Worm (Caenorhabditis elegans) whole organism, L4 larva: ENCODE measurements around the gene ptr-13.

Source experiments
- F49E8.2 ChIP-seq: sonication (generic microtip); optimal IDR thresholded peaks from 2 replicates; lab custom pipeline; 2016; ENCODE audit warnings: missing compliant biosample characterization, mild to moderate bottlenecking, missing genetic modification characterization, borderline replicate concordance
- ZK546.5 ChIP-seq, 2 experiments: sonication (generic microtip); optimal IDR thresholded peaks; 2 replicates each; lab custom pipeline; 2017; ENCODE audit warnings: missing biosample characterization in 2 of 2, missing genetic modification characterization in 2 of 2
- ama-1 ChIP-seq: fragments of 150-350 bp; optimal IDR thresholded peaks from 2 replicates; lab custom pipeline; 2014; ENCODE audit warnings: inconsistent platforms, mixed read lengths
- nhr-42 ChIP-seq: fragments of 200-800 bp; sonication (Bioruptor generic); IDR thresholded peaks from 2 replicates; pipeline ENCODE4 v1.3.6; 2022; ENCODE audit warnings: missing genetic modification characterization, missing compliant biosample characterization
- unc-130 ChIP-seq: sonication (generic microtip); optimal IDR thresholded peaks from 2 replicates; lab custom pipeline; 2016; ENCODE audit warnings: missing genetic modification reagents, missing genetic modification characterization, missing compliant biosample characterization

- TF ChIP-seq unc-130 (GFP tag; lab: Kevin White, UChicago) (no peak), F49E8.2 (tag; lab: Kevin White, UChicago) (no peak), ama-1 (lab: Kevin White, UChicago) (no peak), nhr-42 (GFP tag; lab: Robert Waterston, UW) (no peak), ZK546.5 (tag; optimal IDR thresholded peaks at IDR 0.05; lab: Kevin White, UChicago) (no peak)
Measured at ce11 chrII:11204731-11205130, 42.5 kb upstream of the ptr-13 start.
